Worm (Caenorhabditis elegans) whole organism, late embryonic: ENCODE measurements around the gene crn-3.
A peak's percentile ranks its signal among the peaks of the same experiment; 100 is the strongest.

ENCODE experiments used
- C08G9.2 ChIP-seq: sonication (generic microtip); optimal IDR thresholded peaks from 2 replicates; lab custom pipeline; 2016; ENCODE audit warnings: mild to moderate bottlenecking, missing genetic modification characterization, moderate library complexity, missing compliant biosample characterization
- C38D4.7 ChIP-seq: fragments of 200-800 bp; sonication (Bioruptor generic); optimal IDR thresholded peaks from 2 replicates; lab custom pipeline; 2018; ENCODE audit warnings: mild to moderate bottlenecking, missing genetic modification characterization, moderate library complexity, missing compliant biosample characterization
- F13H6.1 ChIP-seq: sonication (generic microtip); optimal IDR thresholded peaks from 2 replicates; lab custom pipeline; 2016; ENCODE audit warnings: missing genetic modification characterization, missing compliant biosample characterization
- K02D7.2 ChIP-seq: sonication (generic microtip); optimal IDR thresholded peaks from 2 replicates; lab custom pipeline; 2017; ENCODE audit warnings: mild to moderate bottlenecking, missing genetic modification characterization, missing compliant biosample characterization
- K09A11.1 ChIP-seq: sonication (generic microtip); optimal IDR thresholded peaks from 2 replicates; lab custom pipeline; 2017; ENCODE audit warnings: antibody characterized with exemption, mild to moderate bottlenecking, missing genetic modification characterization, missing compliant biosample characterization; ENCODE audit not compliant: insufficient read depth
- T23F11.4 ChIP-seq: fragments of 200-800 bp; sonication (Bioruptor generic); optimal IDR thresholded peaks from 2 replicates; lab custom pipeline; 2018; ENCODE audit warnings: mild to moderate bottlenecking, missing genetic modification characterization, missing compliant biosample characterization
- ama-1 ChIP-seq: fragments of 150-350 bp; optimal IDR thresholded peaks from 2 replicates; lab custom pipeline; 2014
- ceh-14 ChIP-seq: sonication (generic microtip); optimal IDR thresholded peaks from 2 replicates; lab custom pipeline; 2016; ENCODE audit warnings: missing genotype, missing genetic modification characterization, missing compliant biosample characterization
- ceh-18 ChIP-seq: sonication (generic microtip); optimal IDR thresholded peaks from 2 replicates; lab custom pipeline; 2016; ENCODE audit warnings: missing genetic modification characterization, missing compliant biosample characterization
- ceh-30 ChIP-seq: fragments of 150-350 bp; optimal IDR thresholded peaks from 2 replicates; lab custom pipeline; 2014; ENCODE audit warnings: missing biosample characterization, missing genetic modification characterization
- ceh-31 ChIP-seq: sonication (generic microtip); optimal IDR thresholded peaks from 2 replicates; lab custom pipeline; 2016; ENCODE audit warnings: missing genetic modification characterization, missing compliant biosample characterization
- ceh-34 ChIP-seq: sonication (generic microtip); optimal IDR thresholded peaks from 2 replicates; lab custom pipeline; 2016; ENCODE audit warnings: mild to moderate bottlenecking, missing genetic modification characterization, missing compliant biosample characterization
- ceh-9 ChIP-seq: sonication (generic microtip); optimal IDR thresholded peaks from 2 replicates; lab custom pipeline; 2016; ENCODE audit warnings: mild to moderate bottlenecking, missing genetic modification characterization, inconsistent platforms, missing compliant biosample characterization
- che-1 ChIP-seq: sonication (generic microtip); optimal IDR thresholded peaks from 2 replicates; lab custom pipeline; 2016; ENCODE audit warnings: mild to moderate bottlenecking, missing genetic modification characterization, missing compliant biosample characterization
- dve-1 ChIP-seq: sonication (generic microtip); optimal IDR thresholded peaks from 2 replicates; lab custom pipeline; 2017; ENCODE audit warnings: antibody characterized with exemption, mild to moderate bottlenecking, missing genetic modification characterization, missing compliant biosample characterization
- elt-4 ChIP-seq: sonication (generic microtip); optimal IDR thresholded peaks from 2 replicates; lab custom pipeline; 2016; ENCODE audit warnings: missing genetic modification characterization, missing compliant biosample characterization
- ets-4 ChIP-seq: sonication (generic microtip); optimal IDR thresholded peaks from 2 replicates; lab custom pipeline; 2016; ENCODE audit warnings: missing genetic modification characterization, missing compliant biosample characterization
- fkh-10 ChIP-seq: fragments of 150-350 bp; optimal IDR thresholded peaks from 2 replicates; lab custom pipeline; 2014; ENCODE audit warnings: missing biosample characterization, missing genetic modification reagents, missing genetic modification characterization
- gmeb-2 ChIP-seq: sonication (generic microtip); optimal IDR thresholded peaks from 2 replicates; lab custom pipeline; 2016; ENCODE audit warnings: missing genetic modification characterization, inconsistent platforms, missing compliant biosample characterization
- hlh-15 ChIP-seq: sonication (generic microtip); optimal IDR thresholded peaks from 2 replicates; lab custom pipeline; 2016; ENCODE audit warnings: missing genetic modification characterization, missing compliant biosample characterization
- hlh-30 ChIP-seq: sonication (generic microtip); optimal IDR thresholded peaks from 2 replicates; lab custom pipeline; 2017; ENCODE audit warnings: antibody characterized with exemption, missing genetic modification characterization, missing compliant biosample characterization; ENCODE audit not compliant: insufficient read depth
- madf-2 ChIP-seq: sonication (generic microtip); optimal IDR thresholded peaks from 2 replicates; lab custom pipeline; 2017; ENCODE audit warnings: missing genetic modification characterization, missing compliant biosample characterization
- mec-3 ChIP-seq: sonication (generic microtip); optimal IDR thresholded peaks from 2 replicates; lab custom pipeline; 2016; ENCODE audit warnings: borderline replicate concordance, missing genetic modification characterization, missing compliant biosample characterization
- nfya-1 ChIP-seq: sonication (generic microtip); optimal IDR thresholded peaks from 2 replicates; lab custom pipeline; 2017; ENCODE audit warnings: missing genetic modification characterization, mild to moderate bottlenecking, missing compliant biosample characterization, antibody characterized with exemption, moderate library complexity
- nhr-11 ChIP-seq: fragments of 150-350 bp; optimal IDR thresholded peaks from 2 replicates; lab custom pipeline; 2014; ENCODE audit warnings: missing biosample characterization, missing genetic modification characterization
- odd-2 ChIP-seq: sonication (generic microtip); optimal IDR thresholded peaks from 2 replicates; lab custom pipeline; 2017; ENCODE audit warnings: antibody characterized with exemption, mild to moderate bottlenecking, missing genetic modification characterization, missing compliant biosample characterization
- pag-3 ChIP-seq: sonication (generic microtip); optimal IDR thresholded peaks from 2 replicates; lab custom pipeline; 2016; ENCODE audit warnings: missing compliant biosample characterization, missing genetic modification characterization, borderline replicate concordance
- pat-9 ChIP-seq: fragments of 200-800 bp; sonication (Bioruptor generic); optimal IDR thresholded peaks from 2 replicates; lab custom pipeline; 2018; ENCODE audit warnings: mild to moderate bottlenecking, missing genetic modification characterization, moderate library complexity, missing compliant biosample characterization
- pax-1 ChIP-seq: fragments of 150-350 bp; optimal IDR thresholded peaks from 2 replicates; lab custom pipeline; 2014; ENCODE audit warnings: missing biosample characterization, missing genetic modification characterization
- pha-2 ChIP-seq: sonication (generic microtip); optimal IDR thresholded peaks from 2 replicates; lab custom pipeline; 2017; ENCODE audit warnings: mild to moderate bottlenecking, missing genetic modification characterization, missing compliant biosample characterization
- pha-4 ChIP-seq: fragments of 150-350 bp; optimal IDR thresholded peaks from 2 replicates; lab custom pipeline; 2018; ENCODE audit warnings: missing biosample characterization, missing genetic modification reagents, missing genetic modification characterization
- pqm-1 ChIP-seq: sonication (generic microtip); optimal IDR thresholded peaks from 2 replicates; lab custom pipeline; 2016; ENCODE audit warnings: missing genetic modification characterization, missing compliant biosample characterization
- pros-1 ChIP-seq: fragments of 150-350 bp; optimal IDR thresholded peaks from 2 replicates; lab custom pipeline; 2014; ENCODE audit warnings: missing biosample characterization, missing genetic modification reagents, missing genetic modification characterization
- ref-2 ChIP-seq: sonication (generic microtip); optimal IDR thresholded peaks from 2 replicates; lab custom pipeline; 2016; ENCODE audit warnings: missing genetic modification characterization, missing compliant biosample characterization
- rnt-1 ChIP-seq: sonication (generic microtip); optimal IDR thresholded peaks from 2 replicates; lab custom pipeline; 2016; ENCODE audit warnings: missing genetic modification characterization, missing compliant biosample characterization
- sdc-2 ChIP-seq: sonication (generic microtip); optimal IDR thresholded peaks from 2 replicates; lab custom pipeline; 2016; ENCODE audit warnings: missing genotype, missing genetic modification characterization, missing compliant biosample characterization
- sox-2 ChIP-seq: fragments of 200-800 bp; sonication (Bioruptor generic); IDR thresholded peaks from 2 replicates; pipeline ENCODE4 v1.3.6; 2022; ENCODE audit warnings: missing genetic modification reagents, missing genetic modification characterization, missing compliant biosample characterization
- syd-9 ChIP-seq: sonication (generic microtip); optimal IDR thresholded peaks from 2 replicates; lab custom pipeline; 2016; ENCODE audit warnings: mild to moderate bottlenecking, missing genetic modification characterization, moderate library complexity, missing compliant biosample characterization
- tbx-2 ChIP-seq: sonication (generic microtip); optimal IDR thresholded peaks from 2 replicates; lab custom pipeline; 2016; ENCODE audit warnings: missing genetic modification characterization, missing compliant biosample characterization
- tbx-7 ChIP-seq: sonication (generic microtip); optimal IDR thresholded peaks from 2 replicates; lab custom pipeline; 2016; ENCODE audit warnings: missing genotype, missing genetic modification characterization, missing compliant biosample characterization
- unc-3 ChIP-seq, 2 experiments: fragments of 200-800 bp in 1 of 2; sonication (Bioruptor generic) in 1 of 2; sonication (generic microtip) in 1 of 2; conservative IDR thresholded peaks in 1 of 2; optimal IDR thresholded peaks in 1 of 2; 2 replicates each; pipeline versions ENCODE4 v1.3.6 to Lab custom; 2016 to 2022; ENCODE audit warnings: missing compliant biosample characterization in 2 of 2, missing genetic modification characterization in 2 of 2, missing genetic modification reagents in 1 of 2
- unc-42 ChIP-seq: sonication (generic microtip); optimal IDR thresholded peaks from 2 replicates; lab custom pipeline; 2016; ENCODE audit warnings: missing genotype, missing genetic modification characterization, missing compliant biosample characterization
- unc-55 ChIP-seq: sonication (generic microtip); optimal IDR thresholded peaks from 2 replicates; lab custom pipeline; 2017; ENCODE audit warnings: missing biosample characterization, missing genetic modification reagents, missing genetic modification characterization
- unc-86 ChIP-seq: sonication (generic microtip); optimal IDR thresholded peaks from 2 replicates; lab custom pipeline; 2016; ENCODE audit warnings: missing genetic modification characterization, missing compliant biosample characterization
- zip-5 ChIP-seq: sonication (generic microtip); optimal IDR thresholded peaks from 2 replicates; lab custom pipeline; 2016; ENCODE audit warnings: missing genetic modification characterization, missing compliant biosample characterization
- ztf-16 ChIP-seq: sonication (generic microtip); optimal IDR thresholded peaks from 2 replicates; lab custom pipeline; 2017; ENCODE audit warnings: missing genetic modification characterization, missing compliant biosample characterization

Gene crn-3

DNA sequence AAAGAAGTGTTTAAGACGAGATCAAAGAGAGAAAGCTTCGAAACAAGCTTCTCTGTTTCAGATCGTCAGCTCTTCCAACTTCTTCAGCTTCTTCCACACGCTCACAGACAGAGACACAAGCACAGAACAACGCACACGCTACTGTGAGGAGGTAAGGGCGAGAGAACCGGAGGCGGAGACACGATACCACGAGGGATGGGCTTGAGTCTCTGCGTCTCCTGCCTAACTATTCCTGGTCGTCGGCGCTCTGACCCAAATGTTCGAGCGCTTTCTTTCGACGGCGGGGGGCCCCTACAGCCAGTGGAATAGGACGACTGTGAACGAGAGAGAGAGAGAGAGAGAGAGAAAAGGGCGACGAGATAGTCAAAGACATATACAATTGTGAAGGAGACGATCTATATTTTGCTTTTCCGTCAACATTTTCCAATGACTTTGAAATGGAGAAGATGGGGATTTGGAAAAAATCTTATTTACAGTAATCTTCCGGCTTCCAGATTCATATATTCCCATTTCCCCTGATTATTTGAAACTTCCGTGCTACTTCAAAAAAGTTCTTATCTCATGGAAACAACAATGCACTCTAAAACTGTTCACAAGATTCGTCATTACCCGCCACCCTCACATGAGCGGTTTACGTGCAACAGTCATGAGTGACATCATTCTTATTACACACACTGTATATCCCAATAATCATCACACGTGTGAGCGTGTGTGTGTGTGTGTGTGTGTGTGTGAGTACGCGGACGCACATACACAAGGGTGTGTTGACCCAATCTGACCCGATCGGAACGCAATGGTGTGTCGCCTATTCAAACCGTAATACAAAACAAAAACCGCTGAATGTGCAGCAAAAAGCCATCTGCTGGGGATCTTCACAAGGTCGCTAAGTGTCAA, 38.8 kb upstream of the crn-3 start:
- TF ChIP-seq odd-2 (tag; lab: Kevin White, UChicago) (no peak), unc-55 (peak; percentile 28), pax-1 (tag; lab: Kevin White, UChicago) (peak; percentile 42), K09A11.1 (tag; lab: Kevin White, UChicago) (peak; percentile 15), rnt-1 (tag; lab: Kevin White, UChicago) (peak; percentile 67), elt-4 (tag; lab: Kevin White, UChicago) (no peak), T23F11.4 (peak; percentile 30), unc-3 (GFP tag; conservative IDR thresholded peaks at IDR 0.05; lab: Robert Waterston, UW) (peak; percentile 38; the same call in 1 of the 2 replicates), unc-3 (tag; optimal IDR thresholded peaks at IDR 0.05; lab: Kevin White, UChicago) (no peak), pha-2 (peak; percentile 42), hlh-30 (tag; lab: Kevin White, UChicago) (peak; percentile 96), pha-4 (tag; lab: Kevin White, UChicago) (peak; percentile 11), ceh-34 (tag; lab: Kevin White, UChicago) (peak; percentile 92), sdc-2 (tag; lab: Kevin White, UChicago) (peak; percentile 30), pag-3 (tag; lab: Kevin White, UChicago) (no peak), ref-2 (tag; lab: Kevin White, UChicago) (peak; percentile 90), F13H6.1 (peak; percentile 31), K02D7.2 (tag; lab: Kevin White, UChicago) (no peak), ceh-14 (tag; lab: Kevin White, UChicago) (peak; percentile 61), madf-2 (tag; lab: Kevin White, UChicago) (peak; percentile 18), pqm-1 (tag; lab: Kevin White, UChicago) (peak; percentile 32), ceh-31 (tag; lab: Kevin White, UChicago) (peak; percentile 81), pros-1 (tag; lab: Kevin White, UChicago) (peak; percentile 73), fkh-10 (GFP tag; lab: Kevin White, UChicago) (no peak), nhr-11 (no peak), dve-1 (tag; lab: Kevin White, UChicago) (peak; percentile 37), ztf-16 (tag; lab: Kevin White, UChicago) (peak; percentile 5), ceh-18 (peak; percentile 88), C38D4.7 (no peak), syd-9 (tag; lab: Kevin White, UChicago) (peak; percentile 25), ama-1 (peak; percentile 88), unc-42 (tag; lab: Kevin White, UChicago) (peak; percentile 70), tbx-2 (tag; lab: Kevin White, UChicago) (peak; percentile 62), che-1 (no peak), mec-3 (tag; lab: Kevin White, UChicago) (peak; percentile 53), nfya-1 (tag; lab: Kevin White, UChicago) (peak; percentile 94), gmeb-2 (tag; lab: Kevin White, UChicago) (peak; percentile 2), ets-4 (peak; percentile 76), C08G9.2 (peak; percentile 6), tbx-7 (tag; lab: Kevin White, UChicago) (no peak), ceh-9 (no peak)

ce11 chrII:10550173-10550572, 37.7 kb upstream of the crn-3 start:
- TF ChIP-seq hlh-15 (tag; lab: Kevin White, UChicago), result no peak
- no peak for TF ChIP-seq unc-55
- TF ChIP-seq fkh-10 (GFP tag; lab: Kevin White, UChicago), result no peak
- no peak for TF ChIP-seq zip-5 (tag; lab: Kevin White, UChicago)
- no peak for TF ChIP-seq tbx-2 (tag; lab: Kevin White, UChicago)
- TF ChIP-seq ceh-31 (tag; lab: Kevin White, UChicago), result no peak
- TF ChIP-seq hlh-30 (tag; lab: Kevin White, UChicago), result no peak
- TF ChIP-seq odd-2 (tag; lab: Kevin White, UChicago), result no peak
- TF ChIP-seq ceh-30 (tag; lab: Kevin White, UChicago), result no peak
- no peak for TF ChIP-seq sox-2 (GFP tag; lab: Robert Waterston, UW)
- TF ChIP-seq K09A11.1 (tag; lab: Kevin White, UChicago), result no peak
- TF ChIP-seq unc-86 (tag; lab: Kevin White, UChicago), result no peak
- TF ChIP-seq nfya-1 (tag; lab: Kevin White, UChicago), result no peak
- TF ChIP-seq unc-3 (GFP tag; conservative IDR thresholded peaks at IDR 0.05; lab: Robert Waterston, UW), result no peak
- TF ChIP-seq unc-3 (tag; optimal IDR thresholded peaks at IDR 0.05; lab: Kevin White, UChicago), result no peak
- no peak for TF ChIP-seq pat-9 (tag; lab: Kevin White, UChicago)
- TF ChIP-seq, all 69 proteins: peak for 0
